Fruit fly (Drosophila melanogaster) whole organism, prepupa: ENCODE measurements around the gene CG5080.
A peak's percentile ranks its signal among the peaks of the same experiment; 100 is the strongest.

Source experiments
- CG16779 ChIP-seq: fragments of 200-800 bp; sonication (Bioruptor generic); optimal IDR thresholded peaks from 3 replicates; lab custom pipeline; 2017; ENCODE audit warnings: missing biosample characterization, mild to moderate bottlenecking, missing genetic modification characterization
- CG3032 ChIP-seq: fragments of 200-800 bp; optimal IDR thresholded peaks from 2 replicates; lab custom pipeline; 2019; ENCODE audit warnings: missing biosample characterization, mild to moderate bottlenecking, missing genetic modification characterization, moderate library complexity
- CG3919 ChIP-seq: fragments of 200-800 bp; sonication (Bioruptor generic); optimal IDR thresholded peaks from 3 replicates; lab custom pipeline; 2016; ENCODE audit warnings: missing biosample characterization, missing genetic modification characterization
- CG6792 ChIP-seq: fragments of 200-800 bp; sonication (Bioruptor generic); optimal IDR thresholded peaks from 3 replicates; lab custom pipeline; 2016; ENCODE audit warnings: missing biosample characterization, missing genetic modification characterization
- Gug ChIP-seq: fragments of 200-800 bp; sonication (Bioruptor generic); IDR thresholded peaks from 2 replicates; pipeline ENCODE4 v1.3.6; 2022; ENCODE audit warnings: missing biosample characterization, missing genetic modification characterization
- Hr39 ChIP-seq: fragments of 200-800 bp; sonication (Bioruptor generic); optimal IDR thresholded peaks from 2 replicates; lab custom pipeline; 2016; ENCODE audit warnings: missing biosample characterization, missing genetic modification characterization
- fd85E ChIP-seq: fragments of 200-800 bp; sonication (Bioruptor generic); optimal IDR thresholded peaks from 3 replicates; lab custom pipeline; 2016; ENCODE audit warnings: missing biosample characterization, missing genetic modification characterization
- pdm3 ChIP-seq: fragments of 200-800 bp; sonication (Bioruptor generic); optimal IDR thresholded peaks from 3 replicates; lab custom pipeline; 2016; ENCODE audit warnings: missing biosample characterization, missing genetic modification characterization

DNA sequence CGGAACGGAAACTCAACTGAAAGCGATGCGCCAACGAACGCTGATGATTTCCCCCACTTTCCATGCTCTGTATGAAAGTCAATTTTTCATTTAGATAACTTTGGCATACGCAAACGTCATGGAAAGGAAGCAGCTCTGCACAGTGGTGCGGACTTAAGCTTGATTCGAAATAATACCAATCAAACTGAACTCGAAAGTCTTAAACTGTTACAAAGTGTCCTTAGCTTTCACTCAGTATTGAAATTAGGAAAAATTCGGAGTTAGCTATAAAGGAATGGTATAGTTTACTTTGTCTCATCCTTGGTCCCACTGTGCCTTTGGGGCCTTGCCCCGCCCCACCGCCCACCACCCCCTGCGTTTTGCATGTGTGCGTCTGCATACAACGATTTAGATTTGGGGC is 43.7 kb upstream of the CG5080 start:
- TF ChIP-seq pdm3 (GFP tag; lab: Kevin White, UChicago): no peak
- no peak for TF ChIP-seq Gug
- no peak for TF ChIP-seq CG16779 (tag; lab: Kevin White, UChicago)
- no peak for TF ChIP-seq CG3032
- TF ChIP-seq Hr39 (GFP tag; lab: Kevin White, UChicago): peak; percentile 3
- TF ChIP-seq CG3919 (GFP tag; lab: Kevin White, UChicago): no peak
- no peak for TF ChIP-seq CG6792 (GFP tag; lab: Kevin White, UChicago)
- TF ChIP-seq fd85E: no peak
